Fruit fly (Drosophila melanogaster): ENCODE results near the gene spz4.

Gene spz4

DNA sequence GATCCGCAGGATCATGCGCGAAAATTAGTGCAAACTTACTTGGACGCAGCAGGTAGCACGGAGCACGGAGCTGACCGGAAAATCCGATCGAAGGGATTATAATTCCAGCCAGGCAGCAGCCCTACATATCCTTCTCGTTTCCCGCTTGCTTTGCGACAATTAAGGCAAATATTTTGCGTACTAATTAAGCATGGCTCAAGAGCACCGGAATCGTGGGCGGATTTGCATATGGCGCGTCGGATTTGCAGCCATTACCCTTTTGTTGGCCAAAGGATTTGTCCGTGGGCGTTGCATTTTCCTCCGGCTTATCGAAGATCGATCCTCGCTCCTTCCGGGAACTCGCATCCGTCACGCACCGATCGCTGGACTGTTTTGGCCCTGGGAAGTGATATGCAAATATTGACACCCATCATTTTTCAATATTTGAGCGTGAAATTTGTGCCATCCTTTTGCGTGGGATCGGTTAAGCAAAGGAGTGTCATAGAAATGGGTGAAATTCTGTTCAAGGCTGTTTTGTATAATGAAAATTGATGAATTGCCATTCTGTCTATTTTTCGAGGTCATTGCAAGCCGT, 45.9 kb upstream of the spz4 start:
- no peak for TF ChIP-seq Doc2 (GFP tag; IDR thresholded peaks at IDR 0.05)
- peak; percentile 86 for TF ChIP-seq zen (tag; optimal IDR thresholded peaks at IDR 0.05)
- peak in 1 of 2 experiments; percentile 84 for TF ChIP-seq tll (GFP tag; optimal IDR thresholded peaks at IDR 0.05)
- 0 out of 3 replicates have a peak, but pooled peaks have one; percentile 9 for TF ChIP-seq dysf (GFP tag; IDR thresholded peaks at IDR 0.05)
- peak; percentile 86 for TF ChIP-seq CG15479 (GFP tag; optimal IDR thresholded peaks at IDR 0.05)
- peak; percentile 35 for TF ChIP-seq fd102C (GFP tag; optimal IDR thresholded peaks at IDR 0.05)
- TF ChIP-seq CG16813 (GFP tag; IDR thresholded peaks at IDR 0.05; ENCODE audit: partially characterized antibody), result no peak

DNA sequence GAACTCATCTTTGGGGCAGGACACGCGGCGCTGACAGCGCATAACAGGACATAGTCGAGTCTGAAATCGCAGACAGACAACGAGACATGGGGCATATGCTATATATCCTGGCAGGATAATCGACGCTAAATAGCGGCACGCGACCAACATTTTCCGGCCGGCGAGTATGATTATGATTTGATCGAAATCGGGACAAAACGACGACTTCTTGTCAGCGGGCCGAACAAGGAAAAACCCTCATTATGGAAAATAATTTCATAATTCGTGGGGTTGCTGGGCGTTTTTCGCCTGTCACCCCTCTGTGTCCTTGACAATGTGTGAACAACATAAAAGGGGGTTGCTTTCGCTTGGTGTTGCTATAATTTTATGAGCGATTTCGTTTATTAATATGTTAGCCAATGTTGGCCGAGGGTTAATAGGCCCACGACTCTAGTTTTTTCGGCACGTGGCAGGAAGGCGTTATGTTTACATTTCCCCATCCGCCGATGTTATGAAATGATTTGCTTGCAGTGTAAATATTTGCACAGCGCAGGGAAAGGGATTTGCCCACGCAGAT, 44.8 kb upstream of the spz4 start:
- TF ChIP-seq psq (GFP tag; optimal IDR thresholded peaks at IDR 0.05) (no peak), stc (GFP tag; IDR thresholded peaks at IDR 0.05) (no peak), mirr (GFP tag; optimal IDR thresholded peaks at IDR 0.05) (peak; percentile 28), ac (GFP tag; optimal IDR thresholded peaks at IDR 0.05) (peak; percentile 10), Stat92E (GFP tag; optimal IDR thresholded peaks at IDR 0.05) (no peak), abd-A (tag; optimal IDR thresholded peaks at IDR 0.05) (peak; percentile 60), Mad (GFP tag; optimal IDR thresholded peaks at IDR 0.05) (no peak), CG10431 (GFP tag; optimal IDR thresholded peaks at IDR 0.05) (no peak), Deaf1 (tag; optimal IDR thresholded peaks at IDR 0.05) (peak; percentile 18), CG10565 (GFP tag; optimal IDR thresholded peaks at IDR 0.05) (no peak), row (GFP tag; IDR thresholded peaks at IDR 0.05) (no peak), gsb-n (tag; optimal IDR thresholded peaks at IDR 0.05) (peak; percentile 40), nau (GFP tag; optimal IDR thresholded peaks at IDR 0.05) (no peak), wdn (GFP tag; IDR thresholded peaks at IDR 0.05) (no peak), CG7271 (tag; optimal IDR thresholded peaks at IDR 0.05) (no peak), mld (GFP tag; IDR thresholded peaks at IDR 0.05; ENCODE audit: partially characterized antibody) (no peak), CG18764 (GFP tag; optimal IDR thresholded peaks at IDR 0.05) (no peak), MBD-R2 (GFP tag; IDR thresholded peaks at IDR 0.05) (0 out of 2 replicates have a peak, but pooled peaks have one; percentile 15), Hey (tag; optimal IDR thresholded peaks at IDR 0.05) (peak; percentile 94), Hsf (GFP tag; optimal IDR thresholded peaks at IDR 0.05) (no peak), maf-S (GFP tag; optimal IDR thresholded peaks at IDR 0.05) (no peak), nerfin-1 (tag; optimal IDR thresholded peaks at IDR 0.05) (peak; percentile 43), CG9609 (GFP tag; optimal IDR thresholded peaks at IDR 0.05) (no peak), CG6689 (GFP tag; IDR thresholded peaks at IDR 0.05) (no peak), CG16779 (GFP tag; IDR thresholded peaks at IDR 0.05) (no peak), sens (GFP tag) (peak; percentile 62), CG4854 (GFP tag; optimal IDR thresholded peaks at IDR 0.05) (no peak), CG14050 (GFP tag; IDR thresholded peaks at IDR 0.05) (no peak), vfl (GFP tag; optimal IDR thresholded peaks at IDR 0.05) (no peak), ATbp (GFP tag; optimal IDR thresholded peaks at IDR 0.05) (no peak), Nf-YB (GFP tag; optimal IDR thresholded peaks at IDR 0.05) (peak; percentile 19), Ptx1 (GFP tag; IDR thresholded peaks at IDR 0.05) (no peak), CG33557 (GFP tag; optimal IDR thresholded peaks at IDR 0.05) (no peak), CG6175 (GFP tag; IDR thresholded peaks at IDR 0.05) (no peak), h (optimal IDR thresholded peaks at IDR 0.05) (no peak), CG15269 (tag; optimal IDR thresholded peaks at IDR 0.05) (no peak), ase (GFP tag; IDR thresholded peaks at IDR 0.05) (no peak), CG12744 (GFP tag; optimal IDR thresholded peaks at IDR 0.05) (no peak), Mrtf (GFP tag; IDR thresholded peaks at IDR 0.05) (no peak), oc (tag; optimal IDR thresholded peaks at IDR 0.05) (peak; percentile 58), pros (GFP tag; optimal IDR thresholded peaks at IDR 0.05) (peak; percentile 60)
